Worm (Caenorhabditis elegans) whole organism, L3 larva: Measurements from ENCODE around the gene F54F7.2.

Experiments
- ZK546.5 ChIP-seq: sonication (generic microtip); optimal IDR thresholded peaks from 2 replicates; lab custom pipeline; 2017; ENCODE audit warnings: missing biosample characterization, missing genetic modification characterization
- ama-1 ChIP-seq: fragments of 150-350 bp; optimal IDR thresholded peaks from 2 replicates; lab custom pipeline; 2018

ce11 chrX:11869260-11869659 lies 25.8 kb downstream of the F54F7.2 start, which contains the start of gene dot-1.2:
- TF ChIP-seq ama-1 (lab: Kevin White, UChicago): no peak
- no peak for TF ChIP-seq ZK546.5 (tag; lab: Kevin White, UChicago)
